Worm (Caenorhabditis elegans) whole organism, mixed stage, embryonic: ENCODE data around the gene sre-12.

Source experiments
- bed-3 ChIP-seq: fragments of 200-800 bp; sonication (Bioruptor generic); optimal IDR thresholded peaks from 3 replicates; lab custom pipeline; 2018; ENCODE audit warnings: mild to moderate bottlenecking, missing genetic modification characterization, moderate library complexity, missing compliant biosample characterization
- blmp-1 ChIP-seq: fragments of 150-350 bp; optimal IDR thresholded peaks from 2 replicates; lab custom pipeline; 2014; ENCODE audit warnings: missing biosample characterization, missing genetic modification characterization
- ceh-39 ChIP-seq: fragments of 150-350 bp; optimal IDR thresholded peaks from 2 replicates; lab custom pipeline; 2014; ENCODE audit warnings: missing biosample characterization, missing genetic modification characterization
- ceh-83 ChIP-seq: fragments of 200-800 bp; sonication (Bioruptor generic); optimal IDR thresholded peaks from 2 replicates; lab custom pipeline; 2018; ENCODE audit warnings: mild to moderate bottlenecking, missing genetic modification characterization, missing compliant biosample characterization
- ces-1 ChIP-seq: fragments of 150-350 bp; optimal IDR thresholded peaks from 2 replicates; lab custom pipeline; 2014; ENCODE audit warnings: missing biosample characterization, missing genetic modification reagents, missing genetic modification characterization
- cnd-1 ChIP-seq: fragments of 200-800 bp; sonication (Bioruptor generic); optimal IDR thresholded peaks from 2 replicates; lab custom pipeline; 2018; ENCODE audit warnings: mild to moderate bottlenecking, missing genetic modification characterization, missing compliant biosample characterization
- drap-1 ChIP-seq: fragments of 200-800 bp; sonication (Bioruptor generic); optimal IDR thresholded peaks from 3 replicates; lab custom pipeline; 2018; ENCODE audit warnings: mild to moderate bottlenecking, missing genetic modification characterization, missing compliant biosample characterization
- elt-1 ChIP-seq: sonication (generic microtip); optimal IDR thresholded peaks from 2 replicates; lab custom pipeline; 2017; ENCODE audit warnings: missing genetic modification characterization, mild to moderate bottlenecking, missing compliant biosample characterization, antibody characterized with exemption, moderate library complexity, borderline replicate concordance; ENCODE audit not compliant: insufficient read depth
- elt-3 ChIP-seq: fragments of 150-350 bp; optimal IDR thresholded peaks from 2 replicates; lab custom pipeline; 2014; ENCODE audit warnings: missing biosample characterization, missing genetic modification characterization
- flh-1 ChIP-seq: fragments of 200-800 bp; sonication (Bioruptor generic); optimal IDR thresholded peaks from 2 replicates; lab custom pipeline; 2018; ENCODE audit warnings: mild to moderate bottlenecking, missing genetic modification characterization, moderate library complexity, missing compliant biosample characterization
- ham-2 ChIP-seq: fragments of 200-800 bp; sonication (Bioruptor generic); optimal IDR thresholded peaks from 2 replicates; lab custom pipeline; 2018; ENCODE audit warnings: mild to moderate bottlenecking, missing genetic modification characterization, missing compliant biosample characterization
- hlh-1 ChIP-seq: fragments of 150-350 bp; optimal IDR thresholded peaks from 2 replicates; lab custom pipeline; 2014; ENCODE audit warnings: missing biosample characterization, missing genetic modification reagents, missing genetic modification characterization
- lin-13 ChIP-seq: fragments of 150-350 bp; optimal IDR thresholded peaks from 2 replicates; lab custom pipeline; 2014; ENCODE audit warnings: missing biosample characterization, missing genetic modification characterization
- lin-32 ChIP-seq: fragments of 200-800 bp; sonication (Bioruptor generic); optimal IDR thresholded peaks from 2 replicates; lab custom pipeline; 2018; ENCODE audit warnings: mild to moderate bottlenecking, missing genetic modification characterization, missing compliant biosample characterization
- lsy-2 ChIP-seq: fragments of 150-350 bp; optimal IDR thresholded peaks from 2 replicates; lab custom pipeline; 2014; ENCODE audit warnings: missing biosample characterization, missing genetic modification characterization
- mep-1 ChIP-seq: fragments of 150-350 bp; optimal IDR thresholded peaks from 2 replicates; lab custom pipeline; 2017; ENCODE audit warnings: missing biosample characterization, missing genetic modification reagents, missing genetic modification characterization, inconsistent platforms
- mls-2 ChIP-seq: sonication (generic microtip); optimal IDR thresholded peaks from 2 replicates; lab custom pipeline; 2016; ENCODE audit warnings: mild to moderate bottlenecking, missing genetic modification characterization, moderate library complexity, missing compliant biosample characterization
- nhr-12 ChIP-seq: fragments of 150-350 bp; optimal IDR thresholded peaks from 2 replicates; lab custom pipeline; 2014; ENCODE audit warnings: missing biosample characterization, missing genetic modification characterization
- nhr-2 ChIP-seq: fragments of 150-350 bp; optimal IDR thresholded peaks from 2 replicates; lab custom pipeline; 2014; ENCODE audit warnings: missing biosample characterization, missing genetic modification characterization
- nhr-237 ChIP-seq: fragments of 150-350 bp; optimal IDR thresholded peaks from 2 replicates; lab custom pipeline; 2014; ENCODE audit warnings: missing biosample characterization, missing genetic modification characterization
- nhr-28 ChIP-seq: fragments of 150-350 bp; optimal IDR thresholded peaks from 2 replicates; lab custom pipeline; 2014; ENCODE audit warnings: missing biosample characterization, missing genetic modification characterization
- pha-4 ChIP-seq: fragments of 150-350 bp; optimal IDR thresholded peaks from 2 replicates; lab custom pipeline; 2018; ENCODE audit warnings: missing biosample characterization, missing genetic modification reagents, missing genetic modification characterization
- snpc-4 ChIP-seq: fragments of 150-350 bp; optimal IDR thresholded peaks from 2 replicates; lab custom pipeline; 2014; ENCODE audit warnings: missing biosample characterization, missing genetic modification characterization
- sptf-1 ChIP-seq: sonication (generic microtip); optimal IDR thresholded peaks from 2 replicates; lab custom pipeline; 2017; ENCODE audit warnings: mild to moderate bottlenecking, missing genetic modification characterization, moderate library complexity, missing compliant biosample characterization
- tbx-8 ChIP-seq: fragments of 200-800 bp; sonication (Bioruptor generic); optimal IDR thresholded peaks from 2 replicates; lab custom pipeline; 2018; ENCODE audit warnings: mild to moderate bottlenecking, missing genetic modification characterization, moderate library complexity, missing compliant biosample characterization
- unc-120 ChIP-seq: sonication (generic microtip); optimal IDR thresholded peaks from 2 replicates; lab custom pipeline; 2017; ENCODE audit warnings: missing genetic modification characterization, missing compliant biosample characterization; ENCODE audit not compliant: poor library complexity, severe bottlenecking
- unc-39 ChIP-seq: fragments of 150-350 bp; optimal IDR thresholded peaks from 2 replicates; lab custom pipeline; 2014; ENCODE audit warnings: missing biosample characterization, missing genetic modification characterization
- unc-62 ChIP-seq: fragments of 150-350 bp; optimal IDR thresholded peaks from 2 replicates; lab custom pipeline; 2014; ENCODE audit warnings: missing biosample characterization, missing genetic modification reagents, missing genetic modification characterization
- zip-8 ChIP-seq: fragments of 150-350 bp; optimal IDR thresholded peaks from 2 replicates; lab custom pipeline; 2014; ENCODE audit warnings: missing biosample characterization, missing genetic modification characterization

sre-12 gene

DNA sequence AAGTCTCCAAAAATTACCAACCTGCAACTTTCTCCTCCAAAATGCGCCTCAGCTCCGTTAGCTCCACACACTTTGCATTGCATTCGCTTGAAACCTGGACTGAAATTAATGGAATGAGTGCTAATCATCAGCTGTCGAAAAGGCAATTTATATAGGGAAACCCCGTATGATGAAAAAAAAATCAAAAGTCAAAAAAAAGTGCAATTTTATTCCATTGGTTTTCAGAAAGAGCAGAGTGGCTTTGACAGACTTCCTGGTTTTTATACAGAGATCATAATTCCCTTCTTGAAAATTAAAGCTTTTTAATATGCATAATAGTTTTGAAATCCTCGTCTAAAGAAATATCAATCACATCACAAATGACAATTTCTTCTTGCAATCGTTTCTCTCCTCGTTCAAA lies 8.8 kb upstream of the sre-12 start, which contains the start of gene nhr-139:
Gene nhr-139 (minus strand): TSS at position 101 of the 400 bp plus-strand sequence.
- TF ChIP-seq flh-1 (no peak), tbx-8 (GFP tag; lab: Kevin White, UChicago) (no peak), unc-39 (tag; lab: Kevin White, UChicago) (no peak), mep-1 (tag; lab: Kevin White, UChicago) (no peak), nhr-2 (no peak), blmp-1 (tag; lab: Kevin White, UChicago) (no peak), bed-3 (no peak), elt-3 (tag; lab: Kevin White, UChicago) (no peak), zip-8 (tag; lab: Kevin White, UChicago) (no peak), hlh-1 (tag; lab: Kevin White, UChicago) (no peak)

DNA sequence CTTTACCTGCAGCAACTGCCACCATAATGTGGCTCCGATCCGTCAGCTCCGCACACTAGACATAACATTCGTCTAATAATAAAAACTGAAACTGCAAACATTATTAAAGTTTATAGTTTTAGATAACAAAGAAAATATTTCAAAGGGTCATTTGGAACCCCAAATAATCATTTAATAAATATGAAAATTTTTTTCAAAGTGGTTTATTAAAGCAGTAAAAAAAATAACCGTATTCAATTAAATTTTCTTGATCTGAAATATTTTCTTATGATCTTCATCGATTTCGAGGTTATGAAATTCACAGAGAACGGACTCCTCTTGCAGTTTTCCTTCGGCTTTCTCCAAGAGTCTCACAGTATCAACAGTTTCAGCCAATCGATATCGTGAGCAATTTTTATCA lies 7.0 kb upstream of the sre-12 start, which contains the start of gene nhr-163:
Gene nhr-163 (minus strand): TSS at position 101 of the 400 bp plus-strand sequence.
- TF ChIP-seq bed-3 (no peak), nhr-12 (tag; lab: Kevin White, UChicago) (no peak), unc-120 (tag; lab: Kevin White, UChicago) (no peak), zip-8 (tag; lab: Kevin White, UChicago) (no peak), sptf-1 (no peak), tbx-8 (GFP tag; lab: Kevin White, UChicago) (no peak), unc-39 (tag; lab: Kevin White, UChicago) (no peak), ham-2 (GFP tag; lab: Kevin White, UChicago) (no peak), flh-1 (no peak), lin-13 (tag; lab: Kevin White, UChicago) (no peak), mep-1 (tag; lab: Kevin White, UChicago) (no peak), ceh-83 (GFP tag; lab: Kevin White, UChicago) (no peak)
- TF ChIP-seq, all 35 proteins: peak for 0

DNA sequence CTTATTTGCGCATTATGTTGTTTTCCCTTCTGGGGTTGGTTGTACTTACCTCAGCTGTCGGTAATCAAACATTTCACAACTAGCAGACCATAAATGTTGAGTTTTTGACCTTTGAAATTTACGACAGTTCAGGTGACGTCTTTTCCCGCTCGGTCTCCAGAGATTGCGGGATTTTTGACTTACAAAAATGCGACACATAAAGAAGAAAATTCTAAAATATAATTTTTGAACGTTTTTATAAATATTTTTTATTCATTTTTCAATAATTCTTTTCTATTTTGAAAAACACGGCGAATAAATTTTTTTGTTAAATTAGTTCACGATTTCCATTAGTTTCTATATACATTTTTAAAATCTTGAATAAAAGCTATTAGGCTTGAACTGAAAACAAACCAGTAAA lies 3.9 kb upstream of the sre-12 start, which contains the start of gene nhr-161:
Gene nhr-161 (minus strand): TSS at position 101 of the 400 bp plus-strand sequence.
- TF ChIP-seq unc-120 (tag; lab: Kevin White, UChicago) = no peak
- TF ChIP-seq cnd-1 = no peak
- TF ChIP-seq pha-4 (tag; lab: Kevin White, UChicago) = no peak
- TF ChIP-seq mls-2 (tag; lab: Kevin White, UChicago) = no peak
- no peak for TF ChIP-seq ces-1 (GFP tag; lab: Kevin White, UChicago)

DNA sequence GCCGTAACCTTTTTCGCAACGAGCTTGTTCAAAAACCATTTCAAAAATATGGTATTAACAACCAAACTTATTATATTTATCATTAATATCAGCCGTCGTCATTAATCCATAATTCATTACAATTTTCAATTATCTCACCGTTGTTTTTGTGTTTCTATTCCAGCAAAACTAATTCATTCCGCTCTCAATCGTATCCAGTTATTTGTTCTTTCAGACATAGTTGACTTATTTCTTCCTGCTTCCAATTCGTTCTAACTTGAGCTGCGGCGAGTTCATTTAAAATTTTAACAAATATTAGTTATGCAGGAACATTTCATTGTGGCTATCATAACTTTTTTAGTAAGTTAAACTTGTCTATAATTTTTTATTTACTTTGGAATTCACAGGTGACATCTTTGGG lies 2.9 kb downstream of the sre-12 start, which contains the start of gene srx-16:
Gene srx-16 (plus strand): TSS at position 301 of the 400 bp plus-strand sequence.
- TF ChIP-seq pha-4 (tag; lab: Kevin White, UChicago) (no peak), mep-1 (tag; lab: Kevin White, UChicago) (no peak), lsy-2 (tag; lab: Kevin White, UChicago) (no peak), unc-39 (tag; lab: Kevin White, UChicago) (no peak), drap-1 (no peak), hlh-1 (tag; lab: Kevin White, UChicago) (no peak), lin-32 (GFP tag; lab: Kevin White, UChicago) (no peak)

DNA sequence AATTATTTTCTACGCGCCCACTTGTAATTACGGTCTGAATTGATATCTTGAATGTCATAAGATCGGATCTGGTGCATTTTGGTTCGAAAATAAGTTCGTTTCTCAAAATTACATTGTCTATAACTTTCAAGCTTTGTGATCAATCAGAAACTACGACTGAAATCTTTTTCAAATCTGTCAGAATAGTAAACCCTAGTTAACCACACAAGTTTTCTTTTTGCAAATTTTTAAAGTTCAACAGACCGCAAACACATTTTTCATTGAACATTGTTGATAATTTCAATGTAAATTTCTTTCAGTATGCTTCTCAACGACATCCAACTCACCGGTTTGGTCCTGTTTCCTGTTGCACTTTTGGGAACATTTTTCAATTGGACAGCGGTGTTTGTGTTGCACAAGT lies 7.4 kb downstream of the sre-12 start, which contains the start of gene srx-59:
Gene srx-59 (plus strand): TSS at position 301 of the 400 bp plus-strand sequence.
- TF ChIP-seq flh-1 (no peak), lsy-2 (tag; lab: Kevin White, UChicago) (no peak), nhr-28 (tag; lab: Kevin White, UChicago) (no peak), snpc-4 (tag; lab: Kevin White, UChicago) (no peak), hlh-1 (tag; lab: Kevin White, UChicago) (no peak), ceh-39 (no peak), nhr-237 (tag; lab: Kevin White, UChicago) (no peak)

DNA sequence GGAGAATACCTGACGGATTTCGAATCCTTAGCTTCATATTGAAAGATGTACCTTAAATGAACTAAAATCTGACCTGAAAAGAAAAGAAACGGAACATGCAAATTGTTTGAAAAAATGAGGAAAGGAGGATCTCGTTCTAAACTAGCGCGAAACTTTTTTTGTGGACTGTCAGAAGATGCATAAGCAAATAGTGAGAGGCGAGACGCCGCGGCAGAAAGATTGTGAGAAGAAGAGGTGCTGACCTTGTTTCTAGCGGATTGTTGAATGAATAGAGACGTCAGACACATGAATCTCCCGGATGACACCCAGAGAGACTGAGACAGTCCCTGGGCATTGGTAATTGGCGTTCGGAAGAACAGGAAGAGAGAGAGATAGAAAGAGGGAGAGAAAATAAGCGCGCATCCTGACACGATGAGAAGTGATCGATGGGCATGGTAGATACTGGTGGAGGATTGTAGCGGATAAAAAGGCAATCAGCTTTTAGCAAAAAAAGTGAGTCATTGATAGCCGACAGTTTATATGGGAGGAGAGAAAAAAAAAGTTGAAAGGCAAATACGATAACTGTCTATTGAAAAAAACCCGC lies 8.9 kb downstream of the sre-12 start, which contains the start of gene ptr-15:
Gene ptr-15 (minus strand): TSS at position 51 of the 583 bp plus-strand sequence.
- TF ChIP-seq unc-62 (GFP tag; lab: Kevin White, UChicago) (peak; percentile 61), mep-1 (tag; lab: Kevin White, UChicago) (no peak), elt-1 (tag; lab: Kevin White, UChicago) (peak; percentile 80), ham-2 (GFP tag; lab: Kevin White, UChicago) (peak; percentile 91), ceh-83 (GFP tag; lab: Kevin White, UChicago) (no peak), ces-1 (GFP tag; lab: Kevin White, UChicago) (no peak), blmp-1 (tag; lab: Kevin White, UChicago) (no peak)
